Worm (Caenorhabditis elegans) whole organism, L4 larva: ENCODE measurements around the gene F58B4.5.

Source experiments
- F37D6.2 ChIP-seq: sonication (generic microtip); optimal IDR thresholded peaks from 2 replicates; lab custom pipeline; 2016; ENCODE audit warnings: mild to moderate bottlenecking, missing genetic modification characterization, missing compliant biosample characterization
- F49E8.2 ChIP-seq: sonication (generic microtip); optimal IDR thresholded peaks from 2 replicates; lab custom pipeline; 2016; ENCODE audit warnings: missing compliant biosample characterization, mild to moderate bottlenecking, missing genetic modification characterization, borderline replicate concordance
- T26A8.4 ChIP-seq: fragments of 200-800 bp; sonication (Bioruptor generic); IDR thresholded peaks from 2 replicates; pipeline ENCODE4 v1.3.6; 2022; ENCODE audit warnings: missing genetic modification characterization, missing compliant biosample characterization
- Y105C5A.15 ChIP-seq: fragments of 200-800 bp; sonication (Bioruptor generic); IDR thresholded peaks from 2 replicates; pipeline ENCODE4 v1.3.6; 2022; ENCODE audit warnings: missing genetic modification characterization, missing compliant biosample characterization
- Y5F2A.4 ChIP-seq: fragments of 200-800 bp; sonication (Bioruptor generic); optimal IDR thresholded peaks from 2 replicates; lab custom pipeline; 2018; ENCODE audit warnings: mild to moderate bottlenecking, missing genetic modification characterization, missing compliant biosample characterization
- Y75B8A.6 ChIP-seq: fragments of 200-800 bp; sonication (Bioruptor generic); IDR thresholded peaks from 2 replicates; pipeline ENCODE4 v1.3.6; 2022; ENCODE audit warnings: missing genetic modification reagents, missing genetic modification characterization, missing compliant biosample characterization
- aha-1 ChIP-seq: fragments of 150-350 bp; peaks from one replicate; lab custom pipeline; 2014; ENCODE audit warnings: missing biosample characterization, missing genetic modification characterization
- ama-1 ChIP-seq: fragments of 150-350 bp; optimal IDR thresholded peaks from 2 replicates; lab custom pipeline; 2014; ENCODE audit warnings: inconsistent platforms, mixed read lengths
- arid-1 ChIP-seq: fragments of 200-800 bp; sonication (Bioruptor generic); conservative IDR thresholded peaks from 2 replicates; pipeline ENCODE4 v1.3.6; 2022; ENCODE audit warnings: missing genetic modification reagents, missing genetic modification characterization, missing compliant biosample characterization
- ceh-20 ChIP-seq: fragments of 200-800 bp; sonication (Bioruptor generic); IDR thresholded peaks from 2 replicates; pipeline ENCODE4 v1.3.6; 2022; ENCODE audit warnings: missing genetic modification reagents, missing genetic modification characterization, missing compliant biosample characterization
- cey-2 ChIP-seq: sonication (generic microtip); optimal IDR thresholded peaks from 3 replicates; lab custom pipeline; 2017; ENCODE audit warnings: missing genetic modification characterization, mild to moderate bottlenecking, missing compliant biosample characterization, antibody characterized with exemption, borderline replicate concordance; ENCODE audit not compliant: insufficient read depth
- daf-16 ChIP-seq, 3 experiments: sonication (generic microtip); optimal IDR thresholded peaks; 2 replicates each; lab custom pipeline; 2016 to 2017; ENCODE audit warnings: missing genetic modification characterization in 3 of 3, missing genetic modification reagents in 3 of 3, mild to moderate bottlenecking in 2 of 3, missing compliant biosample characterization in 2 of 3, missing biosample characterization in 1 of 3, moderate library complexity in 1 of 3
- dmd-6 ChIP-seq: fragments of 200-800 bp; sonication (Bioruptor generic); IDR thresholded peaks from 2 replicates; pipeline ENCODE4 v1.3.6; 2022; ENCODE audit warnings: missing genetic modification reagents, missing genetic modification characterization, missing compliant biosample characterization
- dpl-1 ChIP-seq: fragments of 150-350 bp; optimal IDR thresholded peaks from 2 replicates; lab custom pipeline; 2014; ENCODE audit warnings: missing biosample characterization, missing genetic modification reagents, missing genetic modification characterization
- egl-43 ChIP-seq: fragments of 200-800 bp; sonication (Bioruptor generic); IDR thresholded peaks from 2 replicates; pipeline ENCODE4 v1.3.6; 2022; ENCODE audit warnings: missing genetic modification reagents, missing genetic modification characterization, missing compliant biosample characterization
- fkh-10 ChIP-seq: fragments of 150-350 bp; optimal IDR thresholded peaks from 2 replicates; lab custom pipeline; 2014; ENCODE audit warnings: missing biosample characterization, missing genetic modification reagents, missing genetic modification characterization
- hif-1 ChIP-seq, 2 experiments: sonication (generic microtip); optimal IDR thresholded peaks; 2 replicates each; lab custom pipeline; 2016 to 2017; ENCODE audit warnings: missing compliant biosample characterization in 2 of 2, missing genetic modification characterization in 2 of 2, missing genetic modification reagents in 2 of 2, missing genotype in 2 of 2, mild to moderate bottlenecking in 1 of 2
- hlh-30 ChIP-seq: sonication (generic microtip); optimal IDR thresholded peaks from 2 replicates; lab custom pipeline; 2017; ENCODE audit warnings: antibody characterized with exemption, mild to moderate bottlenecking, missing genetic modification characterization, missing compliant biosample characterization; ENCODE audit not compliant: insufficient read depth
- lim-7 ChIP-seq: fragments of 200-800 bp; sonication (Bioruptor generic); IDR thresholded peaks from 2 replicates; pipeline ENCODE4 v1.3.6; 2022; ENCODE audit warnings: missing genetic modification characterization, missing compliant biosample characterization
- lin-1 ChIP-seq: fragments of 200-800 bp; sonication (Bioruptor generic); IDR thresholded peaks from 2 replicates; pipeline ENCODE4 v1.3.6; 2022; ENCODE audit warnings: missing genetic modification reagents, missing genetic modification characterization, missing compliant biosample characterization
- lin-38 ChIP-seq: fragments of 200-800 bp; sonication (Bioruptor generic); IDR thresholded peaks from 2 replicates; pipeline ENCODE4 v1.3.6; 2022; ENCODE audit warnings: missing genetic modification reagents, missing genetic modification characterization, missing compliant biosample characterization
- lir-3 ChIP-seq: sonication (generic microtip); optimal IDR thresholded peaks from 2 replicates; lab custom pipeline; 2016; ENCODE audit warnings: mild to moderate bottlenecking, missing genetic modification characterization, missing compliant biosample characterization
- lsy-2 ChIP-seq, 2 experiments: fragments of 150-350 bp in 1 of 2; sonication (generic microtip) in 1 of 2; optimal IDR thresholded peaks; 2 replicates each; lab custom pipeline; 2014 to 2017; ENCODE audit warnings: missing biosample characterization in 2 of 2, missing genetic modification characterization in 2 of 2
- madf-5 ChIP-seq, 2 experiments: fragments of 200-800 bp; sonication (Bioruptor generic); IDR thresholded peaks; 2 replicates each; pipeline ENCODE4 v1.3.6; 2022; ENCODE audit warnings: missing compliant biosample characterization in 2 of 2, missing genetic modification characterization in 2 of 2
- mdl-1 ChIP-seq, 2 experiments: fragments of 150-350 bp in 1 of 2; sonication (generic microtip) in 1 of 2; optimal IDR thresholded peaks; 2 replicates each; lab custom pipeline; 2014 to 2017; ENCODE audit warnings: missing biosample characterization in 2 of 2, missing genetic modification characterization in 2 of 2
- mxl-3 ChIP-seq: fragments of 200-800 bp; sonication (Bioruptor generic); optimal IDR thresholded peaks from 2 replicates; lab custom pipeline; 2018; ENCODE audit warnings: mild to moderate bottlenecking, missing genetic modification characterization, missing compliant biosample characterization
- nhr-11 ChIP-seq: fragments of 150-350 bp; optimal IDR thresholded peaks from 2 replicates; lab custom pipeline; 2014; ENCODE audit warnings: missing biosample characterization, missing genetic modification characterization
- nhr-111 ChIP-seq: fragments of 200-800 bp; sonication (Bioruptor generic); optimal IDR thresholded peaks from 2 replicates; lab custom pipeline; 2018; ENCODE audit warnings: mild to moderate bottlenecking, missing genetic modification characterization, missing compliant biosample characterization
- nhr-28 ChIP-seq: fragments of 150-350 bp; optimal IDR thresholded peaks from 2 replicates; lab custom pipeline; 2014; ENCODE audit warnings: missing biosample characterization, missing genetic modification characterization
- nhr-41 ChIP-seq: fragments of 200-800 bp; sonication (Bioruptor generic); IDR thresholded peaks from 2 replicates; pipeline ENCODE4 v1.3.6; 2022; ENCODE audit warnings: missing genetic modification reagents, missing genetic modification characterization, missing compliant biosample characterization
- nhr-42 ChIP-seq: fragments of 200-800 bp; sonication (Bioruptor generic); IDR thresholded peaks from 2 replicates; pipeline ENCODE4 v1.3.6; 2022; ENCODE audit warnings: missing genetic modification characterization, missing compliant biosample characterization
- nhr-48 ChIP-seq: sonication (generic microtip); optimal IDR thresholded peaks from 2 replicates; lab custom pipeline; 2016; ENCODE audit warnings: mild to moderate bottlenecking, missing genetic modification characterization, missing compliant biosample characterization
- nhr-76 ChIP-seq: fragments of 150-350 bp; optimal IDR thresholded peaks from 2 replicates; lab custom pipeline; 2014; ENCODE audit warnings: missing biosample characterization, missing genetic modification characterization
- nhr-77 ChIP-seq: fragments of 150-350 bp; optimal IDR thresholded peaks from 2 replicates; lab custom pipeline; 2014; ENCODE audit warnings: missing biosample characterization, missing genetic modification characterization
- pha-4 ChIP-seq, 2 experiments: fragments of 150-350 bp in 1 of 2; fragments of 200-800 bp in 1 of 2; sonication (Bioruptor generic) in 1 of 2; IDR thresholded peaks in 1 of 2; optimal IDR thresholded peaks in 1 of 2; 2 replicates each; pipeline versions ENCODE4 v1.3.6 to Lab custom; 2014 to 2022; ENCODE audit warnings: missing genetic modification characterization in 2 of 2, missing genetic modification reagents in 2 of 2, missing biosample characterization in 1 of 2, missing compliant biosample characterization in 1 of 2
- php-3 ChIP-seq: fragments of 200-800 bp; sonication (Bioruptor generic); IDR thresholded peaks from 2 replicates; pipeline ENCODE4 v1.3.6; 2022; ENCODE audit warnings: missing genetic modification reagents, missing genetic modification characterization, missing compliant biosample characterization
- pqm-1 ChIP-seq: sonication (generic microtip); optimal IDR thresholded peaks from 2 replicates; lab custom pipeline; 2017; ENCODE audit warnings: missing biosample characterization, missing genetic modification characterization
- saeg-2 ChIP-seq: fragments of 200-800 bp; sonication (Bioruptor generic); IDR thresholded peaks from 2 replicates; pipeline ENCODE4 v1.3.6; 2022; ENCODE audit warnings: missing genetic modification reagents, missing genetic modification characterization, missing compliant biosample characterization
- snpc-1.2 ChIP-seq: fragments of 200-800 bp; sonication (Bioruptor generic); IDR thresholded peaks from 2 replicates; pipeline ENCODE4 v1.3.6; 2022; ENCODE audit warnings: missing genetic modification reagents, missing genetic modification characterization, missing compliant biosample characterization
- spr-1 ChIP-seq: sonication (generic microtip); optimal IDR thresholded peaks from 2 replicates; lab custom pipeline; 2016; ENCODE audit warnings: mild to moderate bottlenecking, missing genetic modification characterization, missing compliant biosample characterization
- vab-7 ChIP-seq: fragments of 200-800 bp; sonication (Bioruptor generic); IDR thresholded peaks from 2 replicates; pipeline ENCODE4 v1.3.6; 2022; ENCODE audit warnings: missing genetic modification reagents, missing genetic modification characterization, missing compliant biosample characterization
- zip-11 ChIP-seq: fragments of 200-800 bp; sonication (Bioruptor generic); IDR thresholded peaks from 2 replicates; pipeline ENCODE4 v1.3.6; 2022; ENCODE audit warnings: missing genetic modification characterization, missing compliant biosample characterization
- zip-2 ChIP-seq: fragments of 150-350 bp; optimal IDR thresholded peaks from 2 replicates; lab custom pipeline; 2014; ENCODE audit warnings: missing biosample characterization, missing genetic modification characterization

The F58B4.5 gene

DNA sequence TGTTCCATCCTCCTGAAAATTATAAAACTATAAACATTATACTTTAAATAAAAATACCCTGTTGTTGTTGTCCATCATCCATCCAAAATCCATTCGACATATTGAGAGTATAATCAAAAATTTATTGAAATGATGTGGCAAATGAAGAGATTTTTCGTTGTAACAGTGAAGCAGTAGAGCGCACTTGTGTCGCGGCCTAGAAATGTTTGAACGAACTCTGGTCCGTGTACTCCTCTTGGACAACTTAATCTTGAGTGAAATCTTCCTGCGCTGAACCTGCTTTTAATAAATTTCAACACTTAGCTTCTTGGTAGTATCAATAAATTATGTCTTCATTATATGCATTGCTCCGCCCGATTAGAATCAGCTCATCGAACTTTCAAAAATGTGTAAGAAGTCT, 37.9 kb upstream of the F58B4.5 start, which contains the start of the genes F32D8.14 and F32D8.5 (continued):
- no peak for TF ChIP-seq nhr-76 (tag; lab: Kevin White, UChicago)
- peak; percentile 67 for TF ChIP-seq nhr-48 (tag; lab: Kevin White, UChicago)
- TF ChIP-seq dpl-1 (GFP tag; lab: Kevin White, UChicago): peak; percentile 83

ce11 chrV:10896295-10896694, 36.2 kb upstream of the F58B4.5 start, which contains the start of gene F32D8.13:
TSS of gene F32D8.13 (minus strand) at chrV:10896543.
- peak; percentile 58 for TF ChIP-seq aha-1 (tag; lab: Kevin White, UChicago)
- peak; percentile 28; the same call in 1 of the 2 replicates for TF ChIP-seq lin-38 (GFP tag; lab: Robert Waterston, UW)
- TF ChIP-seq T26A8.4 (GFP tag; lab: Robert Waterston, UW): peak; percentile 45
- TF ChIP-seq nhr-42 (GFP tag; lab: Robert Waterston, UW): 0 out of 2 replicates have a peak, but pooled peaks have one; percentile 6
- peak in 1 of 2 experiments; percentile 31 for TF ChIP-seq lsy-2 (tag; optimal IDR thresholded peaks at IDR 0.05; lab: Kevin White, UChicago)
- TF ChIP-seq dmd-6 (GFP tag; lab: Robert Waterston, UW): no peak
- no peak for TF ChIP-seq F37D6.2 (tag; lab: Kevin White, UChicago)
- TF ChIP-seq daf-16 (GFP tag; optimal IDR thresholded peaks at IDR 0.05; lab: Kevin White, UChicago): no peak
- TF ChIP-seq daf-16 (tag; optimal IDR thresholded peaks at IDR 0.05; lab: Kevin White, UChicago): peak; percentile 13
- no peak for TF ChIP-seq cey-2
- TF ChIP-seq ama-1: peak; percentile 52

- no peak for TF ChIP-seq zip-2
- no peak for TF ChIP-seq nhr-76 (tag; lab: Kevin White, UChicago)
- TF ChIP-seq arid-1 (GFP tag; lab: Robert Waterston, UW): no peak
Observed at ce11 chrV:10896706-10897105, 35.8 kb upstream of the F58B4.5 start.

- TF ChIP-seq lin-1 (GFP tag; lab: Robert Waterston, UW) (no peak), ama-1 (no peak), spr-1 (tag; lab: Kevin White, UChicago) (no peak), Y105C5A.15 (GFP tag; lab: Robert Waterston, UW) (no peak), nhr-76 (tag; lab: Kevin White, UChicago) (no peak), Y75B8A.6 (no peak)
Observed at ce11 chrV:10897106-10897171, 35.6 kb upstream of the F58B4.5 start, which contains the start of gene sec-61.G. TSS of gene sec-61.G (minus strand) at chrV:10897143.

DNA sequence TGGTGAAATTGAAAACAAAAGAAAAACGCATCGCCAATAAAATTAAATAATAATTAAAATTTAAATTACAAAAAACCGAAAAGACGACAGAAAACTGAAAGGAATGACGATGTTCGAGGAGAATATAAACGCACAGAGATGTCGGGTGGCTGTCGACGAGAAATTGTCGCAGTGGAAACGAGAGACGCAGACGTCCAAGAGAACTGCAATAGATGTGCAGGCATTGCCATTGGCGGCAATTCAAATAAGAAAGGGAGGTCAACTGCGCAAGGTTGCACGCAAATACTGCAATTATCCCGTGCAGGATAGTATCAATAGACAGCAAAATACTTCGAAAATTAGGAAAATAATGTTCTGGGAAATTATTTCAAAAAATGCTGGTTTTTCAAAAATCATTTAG, 35.3 kb upstream of the F58B4.5 start:
- TF ChIP-seq ama-1: peak; percentile 75
- TF ChIP-seq pqm-1 (tag; lab: Kevin White, UChicago): peak; percentile 87
- TF ChIP-seq vab-7: peak; percentile 88
- TF ChIP-seq lim-7 (GFP tag; lab: Robert Waterston, UW): peak; percentile 52; the same call in 1 of the 2 replicates
- peak; percentile 94 for TF ChIP-seq hlh-30 (tag; lab: Kevin White, UChicago)
- peak; percentile 97 for TF ChIP-seq nhr-41
- TF ChIP-seq hif-1 (tag; optimal IDR thresholded peaks at IDR 0.05; lab: Kevin White, UChicago): peak; percentile 67 to 94
- no peak for TF ChIP-seq nhr-111 (GFP tag; lab: Kevin White, UChicago)
- TF ChIP-seq F49E8.2: peak; percentile 97
- peak; percentile 97 for TF ChIP-seq mxl-3 (GFP tag; lab: Kevin White, UChicago)
- TF ChIP-seq fkh-10 (GFP tag; lab: Kevin White, UChicago): peak; percentile 95
- TF ChIP-seq zip-2: peak; percentile 91
- peak; percentile 98 for TF ChIP-seq pha-4 (GFP tag; IDR thresholded peaks at IDR 0.05; lab: Robert Waterston, UW)
- TF ChIP-seq pha-4 (tag; optimal IDR thresholded peaks at IDR 0.05; lab: Kevin White, UChicago): peak; percentile 99
- TF ChIP-seq nhr-11: peak; percentile 98
- TF ChIP-seq nhr-28 (tag; lab: Kevin White, UChicago): peak; percentile 97
- peak; percentile 95 for TF ChIP-seq php-3
- peak; percentile 98 for TF ChIP-seq saeg-2
- TF ChIP-seq madf-5 (GFP tag; IDR thresholded peaks at IDR 0.05; lab: Robert Waterston, UW): peak; percentile 84 to 88
- TF ChIP-seq zip-11: 0 out of 2 replicates have a peak, but pooled peaks have one; percentile 12
- peak; percentile 99 for TF ChIP-seq ceh-20 (GFP tag; lab: Robert Waterston, UW)
- TF ChIP-seq nhr-77: peak; percentile 98
- TF ChIP-seq Y5F2A.4: peak; percentile 67
- TF ChIP-seq lin-1 (GFP tag; lab: Robert Waterston, UW): peak; percentile 97
- TF ChIP-seq snpc-1.2 (GFP tag; lab: Robert Waterston, UW): no peak; the same call in 1 of the 2 replicates
- TF ChIP-seq mdl-1 (tag; optimal IDR thresholded peaks at IDR 0.05; lab: Kevin White, UChicago): peak; percentile 68 to 85
- TF ChIP-seq lir-3 (tag; lab: Kevin White, UChicago): peak; percentile 67
- peak; percentile 94 for TF ChIP-seq egl-43 (GFP tag; lab: Robert Waterston, UW)
